In genomic region chr2L:6479226-6479906, dm6 we compare ENCODE assay signal across 1 fruit fly cellular context.
TF ChIP-seq lines count a peak whose summit lies in the region.

No protein-coding gene starts in this region.

TF ChIP-seq in whole organism, embryonic, 481 proteins besides CTCF, POLR2A, EP300 and RAD21 (continued from another document and continues in another):
- TF ChIP-seq gem (tag; optimal IDR thresholded peaks at IDR 0.05; lab: Kevin White, UChicago) = peak; percentile 35
- no peak for TF ChIP-seq Dbx (GFP tag; IDR thresholded peaks at IDR 0.05; lab: Robert Waterston, UW)
- peak; percentile 8 for TF ChIP-seq dmrt11E (tag; optimal IDR thresholded peaks at IDR 0.05; lab: Kevin White, UChicago)
- TF ChIP-seq aop (GFP tag; IDR thresholded peaks at IDR 0.05; lab: Robert Waterston, UW) = no peak
- TF ChIP-seq Bgb (GFP tag; IDR thresholded peaks at IDR 0.05; lab: Robert Waterston, UW; ENCODE audit: partially characterized antibody) = no peak; the same call in 1 of the 2 replicates
- TF ChIP-seq lbe (GFP tag; optimal IDR thresholded peaks at IDR 0.05; lab: Kevin White, UChicago) = peak; percentile 1
- TF ChIP-seq CG3838 (GFP tag; optimal IDR thresholded peaks at IDR 0.05; lab: Kevin White, UChicago) = no peak
- no peak for TF ChIP-seq corto (GFP tag; optimal IDR thresholded peaks at IDR 0.05; lab: Kevin White, UChicago)
- TF ChIP-seq HmgZ (tag; optimal IDR thresholded peaks at IDR 0.05; lab: Kevin White, UChicago) = peak; percentile 77
- no peak for TF ChIP-seq Atf-2 (GFP tag; optimal IDR thresholded peaks at IDR 0.05; lab: Kevin White, UChicago)
- TF ChIP-seq Deaf1 (tag; optimal IDR thresholded peaks at IDR 0.05; lab: Kevin White, UChicago) = peak; percentile 100
- TF ChIP-seq CG1024 (GFP tag; IDR thresholded peaks at IDR 0.05; lab: Robert Waterston, UW) = no peak
- no peak for TF ChIP-seq CG8944 (GFP tag; optimal IDR thresholded peaks at IDR 0.05; lab: Kevin White, UChicago)
- TF ChIP-seq jigr1 (GFP tag; IDR thresholded peaks at IDR 0.05; lab: Robert Waterston, UW) = no peak
- TF ChIP-seq dati (GFP tag; IDR thresholded peaks at IDR 0.05; lab: Robert Waterston, UW) = no peak
- peak; percentile 8 for TF ChIP-seq Dek (tag; optimal IDR thresholded peaks at IDR 0.05; lab: Kevin White, UChicago)
- TF ChIP-seq CG7556 (GFP tag; optimal IDR thresholded peaks at IDR 0.05; lab: Kevin White, UChicago) = peak; percentile 33
- peak; percentile 60 for TF ChIP-seq Nf-YC (tag; optimal IDR thresholded peaks at IDR 0.05; lab: Kevin White, UChicago)
- peak; percentile 78 for TF ChIP-seq YL-1 (GFP tag; optimal IDR thresholded peaks at IDR 0.05; lab: Kevin White, UChicago)
- no peak for TF ChIP-seq ken (GFP tag; IDR thresholded peaks at IDR 0.05; lab: Robert Waterston, UW)
- TF ChIP-seq phol (tag; optimal IDR thresholded peaks at IDR 0.05; lab: Kevin White, UChicago) = no peak
- no peak for TF ChIP-seq run (tag; optimal IDR thresholded peaks at IDR 0.05; lab: Kevin White, UChicago)
- TF ChIP-seq CG34376 (GFP tag; optimal IDR thresholded peaks at IDR 0.05; lab: Kevin White, UChicago) = peak; percentile 71
- no peak for TF ChIP-seq sim (GFP tag; IDR thresholded peaks at IDR 0.05; lab: Robert Waterston, UW)
- TF ChIP-seq Rfx (GFP tag; IDR thresholded peaks at IDR 0.05; lab: Robert Waterston, UW) = peak; percentile 19; the same call in 1 of the 2 replicates
- TF ChIP-seq tll (GFP tag; optimal IDR thresholded peaks at IDR 0.05; lab: Kevin White, UChicago) = no peak
- no peak for TF ChIP-seq Oli (tag; optimal IDR thresholded peaks at IDR 0.05; lab: Kevin White, UChicago)
- no peak for TF ChIP-seq MBD-R2 (GFP tag; IDR thresholded peaks at IDR 0.05; lab: Robert Waterston, UW)
- TF ChIP-seq CG12299 (tag; optimal IDR thresholded peaks at IDR 0.05; lab: Kevin White, UChicago) = peak; percentile 63
- TF ChIP-seq slbo (GFP tag; IDR thresholded peaks at IDR 0.05; lab: Robert Waterston, UW) = peak; percentile 27; the same call in 1 of the 2 replicates
- TF ChIP-seq chn (GFP tag; optimal IDR thresholded peaks at IDR 0.05; lab: Kevin White, UChicago) = no peak
- TF ChIP-seq unc-4 (GFP tag; IDR thresholded peaks at IDR 0.05; lab: Robert Waterston, UW; ENCODE audit: partially characterized antibody) = no peak
- no peak for TF ChIP-seq cad (GFP tag; optimal IDR thresholded peaks at IDR 0.05; lab: Kevin White, UChicago)
- TF ChIP-seq Doc2 (GFP tag; IDR thresholded peaks at IDR 0.05; lab: Robert Waterston, UW) = no peak
- peak; percentile 17 for TF ChIP-seq CG13894 (tag; optimal IDR thresholded peaks at IDR 0.05; lab: Kevin White, UChicago)
- TF ChIP-seq mirr (GFP tag; optimal IDR thresholded peaks at IDR 0.05; lab: Kevin White, UChicago) = peak; percentile 88
- TF ChIP-seq pho (GFP tag; optimal IDR thresholded peaks at IDR 0.05; lab: Kevin White, UChicago) = peak; percentile 19
- TF ChIP-seq TFAM (GFP tag; optimal IDR thresholded peaks at IDR 0.05; lab: Kevin White, UChicago) = no peak
- TF ChIP-seq CG3163 (GFP tag; optimal IDR thresholded peaks at IDR 0.05; lab: Kevin White, UChicago) = no peak
- peak; percentile 50; the same call in 1 of the 2 replicates for TF ChIP-seq CG6689 (GFP tag; IDR thresholded peaks at IDR 0.05; lab: Robert Waterston, UW)
- TF ChIP-seq CG12391 (tag; optimal IDR thresholded peaks at IDR 0.05; lab: Kevin White, UChicago) = no peak
- TF ChIP-seq ara (GFP tag; IDR thresholded peaks at IDR 0.05; lab: Robert Waterston, UW) = no peak
- no peak for TF ChIP-seq pzg (GFP tag; optimal IDR thresholded peaks at IDR 0.05; lab: Kevin White, UChicago)
- no peak for TF ChIP-seq h (optimal IDR thresholded peaks at IDR 0.05; lab: Kevin White, UChicago)
- TF ChIP-seq pros (GFP tag; optimal IDR thresholded peaks at IDR 0.05; lab: Kevin White, UChicago) = peak; percentile 30
- TF ChIP-seq ato (GFP tag; IDR thresholded peaks at IDR 0.05; lab: Robert Waterston, UW; ENCODE audit: partially characterized antibody) = no peak
- no peak for TF ChIP-seq D (optimal IDR thresholded peaks at IDR 0.05; lab: Kevin White, UChicago)
- TF ChIP-seq D (GFP tag; optimal IDR thresholded peaks at IDR 0.05; lab: Kevin White, UChicago) = peak; percentile 20
- TF ChIP-seq shn (GFP tag; optimal IDR thresholded peaks at IDR 0.05; lab: Kevin White, UChicago) = no peak
- TF ChIP-seq MTF-1 (GFP tag; optimal IDR thresholded peaks at IDR 0.05; lab: Kevin White, UChicago; ENCODE audit: borderline replicate concordance) = peak; percentile 62
- TF ChIP-seq sqz (GFP tag; optimal IDR thresholded peaks at IDR 0.05; lab: Kevin White, UChicago) = peak; percentile 44
- TF ChIP-seq H15 (GFP tag; IDR thresholded peaks at IDR 0.05; lab: Robert Waterston, UW) = no peak
- peak; percentile 12; the same call in 1 of the 2 replicates for TF ChIP-seq CG14014 (GFP tag; IDR thresholded peaks at IDR 0.05; lab: Robert Waterston, UW)
- no peak for TF ChIP-seq luna (GFP tag; optimal IDR thresholded peaks at IDR 0.05; lab: Kevin White, UChicago)
- no peak for TF ChIP-seq Sin3A (optimal IDR thresholded peaks at IDR 0.05; lab: Kevin White, UChicago)
- no peak for TF ChIP-seq Ets65A (GFP tag; lab: Kevin White, UChicago)
- no peak for TF ChIP-seq CG12219 (GFP tag; optimal IDR thresholded peaks at IDR 0.05; lab: Kevin White, UChicago)
- TF ChIP-seq da (GFP tag; optimal IDR thresholded peaks at IDR 0.05; lab: Kevin White, UChicago) = no peak
- TF ChIP-seq CG4328 (GFP tag; optimal IDR thresholded peaks at IDR 0.05; lab: Kevin White, UChicago) = peak; percentile 72
- TF ChIP-seq gfzf (GFP tag; optimal IDR thresholded peaks at IDR 0.05; lab: Kevin White, UChicago) = no peak
- no peak for TF ChIP-seq CG18011 (GFP tag; optimal IDR thresholded peaks at IDR 0.05; lab: Kevin White, UChicago)
- TF ChIP-seq dimm (GFP tag; IDR thresholded peaks at IDR 0.05; lab: Robert Waterston, UW) = no peak
- no peak for TF ChIP-seq mld (GFP tag; IDR thresholded peaks at IDR 0.05; lab: Robert Waterston, UW; ENCODE audit: partially characterized antibody)
- no peak for TF ChIP-seq dan (GFP tag; IDR thresholded peaks at IDR 0.05; lab: Robert Waterston, UW)
- no peak for TF ChIP-seq hkb (optimal IDR thresholded peaks at IDR 0.05; lab: Kevin White, UChicago)
- TF ChIP-seq hkb (GFP tag; IDR thresholded peaks at IDR 0.05; lab: Robert Waterston, UW) = peak; percentile 47
- peak; percentile 25 for TF ChIP-seq CG1603 (tag; optimal IDR thresholded peaks at IDR 0.05; lab: Kevin White, UChicago)
- peak; percentile 40 for TF ChIP-seq nerfin-1 (tag; optimal IDR thresholded peaks at IDR 0.05; lab: Kevin White, UChicago)
- TF ChIP-seq CG11504 (tag; optimal IDR thresholded peaks at IDR 0.05; lab: Kevin White, UChicago) = peak; percentile 85
- no peak for TF ChIP-seq vfl (GFP tag; optimal IDR thresholded peaks at IDR 0.05; lab: Kevin White, UChicago)
- no peak for TF ChIP-seq klu (GFP tag; IDR thresholded peaks at IDR 0.05; lab: Robert Waterston, UW)
- TF ChIP-seq Hsf (GFP tag; optimal IDR thresholded peaks at IDR 0.05; lab: Kevin White, UChicago) = no peak
- TF ChIP-seq ewg (GFP tag; optimal IDR thresholded peaks at IDR 0.05; lab: Kevin White, UChicago) = no peak
- peak; percentile 24 for TF ChIP-seq Vsx1 (GFP tag; optimal IDR thresholded peaks at IDR 0.05; lab: Kevin White, UChicago)
- TF ChIP-seq ERR (GFP tag; optimal IDR thresholded peaks at IDR 0.05; lab: Kevin White, UChicago) = no peak
- peak; percentile 55 for TF ChIP-seq fd64A (GFP tag; optimal IDR thresholded peaks at IDR 0.05; lab: Kevin White, UChicago)
- peak; percentile 10; the same call in 1 of the 2 replicates for TF ChIP-seq ranshi (GFP tag; IDR thresholded peaks at IDR 0.05; lab: Robert Waterston, UW)
- TF ChIP-seq CG14710 (tag; optimal IDR thresholded peaks at IDR 0.05; lab: Kevin White, UChicago) = peak; percentile 14
- TF ChIP-seq bigmax (GFP tag; optimal IDR thresholded peaks at IDR 0.05; lab: Kevin White, UChicago) = peak; percentile 47
- TF ChIP-seq CG16813 (GFP tag; IDR thresholded peaks at IDR 0.05; lab: Robert Waterston, UW; ENCODE audit: partially characterized antibody) = no peak
- no peak for TF ChIP-seq CG11085 (GFP tag; IDR thresholded peaks at IDR 0.05; lab: Robert Waterston, UW)
- no peak for TF ChIP-seq en (GFP tag; optimal IDR thresholded peaks at IDR 0.05; lab: Kevin White, UChicago)
- no peak for TF ChIP-seq CG5245 (GFP tag; optimal IDR thresholded peaks at IDR 0.05; lab: Kevin White, UChicago)
- peak; percentile 24 for TF ChIP-seq fu2 (GFP tag; optimal IDR thresholded peaks at IDR 0.05; lab: Kevin White, UChicago)
- TF ChIP-seq dm (GFP tag; optimal IDR thresholded peaks at IDR 0.05; lab: Kevin White, UChicago) = peak; percentile 14
- no peak for TF ChIP-seq Usf (GFP tag; optimal IDR thresholded peaks at IDR 0.05; lab: Kevin White, UChicago)
- peak; percentile 55 for TF ChIP-seq PHDP (tag; optimal IDR thresholded peaks at IDR 0.05; lab: Kevin White, UChicago)
- TF ChIP-seq CG31388 (GFP tag; optimal IDR thresholded peaks at IDR 0.05; lab: Kevin White, UChicago) = no peak
- no peak for TF ChIP-seq Lhr (GFP tag; optimal IDR thresholded peaks at IDR 0.05; lab: Kevin White, UChicago)
- TF ChIP-seq CG1832 (GFP tag; optimal IDR thresholded peaks at IDR 0.05; lab: Kevin White, UChicago) = no peak
- TF ChIP-seq Blimp-1 (GFP tag; optimal IDR thresholded peaks at IDR 0.05; lab: Kevin White, UChicago) = peak; percentile 51
- peak; percentile 27; the same call in 1 of the 2 replicates for TF ChIP-seq NFAT (GFP tag; IDR thresholded peaks at IDR 0.05; lab: Robert Waterston, UW)
- TF ChIP-seq nmo (GFP tag; optimal IDR thresholded peaks at IDR 0.05; lab: Kevin White, UChicago) = peak; percentile 1
- TF ChIP-seq ase (GFP tag; IDR thresholded peaks at IDR 0.05; lab: Robert Waterston, UW) = no peak
- peak; percentile 36 for TF ChIP-seq Sox100B (GFP tag; optimal IDR thresholded peaks at IDR 0.05; lab: Kevin White, UChicago)
- peak; percentile 55; the same call in 2 of the 3 replicates for TF ChIP-seq ci (GFP tag; IDR thresholded peaks at IDR 0.05; lab: Robert Waterston, UW)
- no peak for TF ChIP-seq nerfin-2 (GFP tag; IDR thresholded peaks at IDR 0.05; lab: Robert Waterston, UW; ENCODE audit: partially characterized antibody)
- TF ChIP-seq Asciz (GFP tag; optimal IDR thresholded peaks at IDR 0.05; lab: Kevin White, UChicago) = peak; percentile 28
- TF ChIP-seq CG10267 (tag; optimal IDR thresholded peaks at IDR 0.05; lab: Kevin White, UChicago) = peak; percentile 8
- TF ChIP-seq Trl (optimal IDR thresholded peaks at IDR 0.05; lab: Kevin White, UChicago) = peak; percentile 55 to 82
- TF ChIP-seq Trl (GFP tag; optimal IDR thresholded peaks at IDR 0.05; lab: Kevin White, UChicago) = no peak
- TF ChIP-seq sd (tag; optimal IDR thresholded peaks at IDR 0.05; lab: Kevin White, UChicago) = peak; percentile 20
- peak; percentile 11 for TF ChIP-seq CG18262 (tag; optimal IDR thresholded peaks at IDR 0.05; lab: Kevin White, UChicago)
- peak; percentile 61; the same call in 1 of the 2 replicates for TF ChIP-seq vvl (GFP tag; IDR thresholded peaks at IDR 0.05; lab: Robert Waterston, UW)
- TF ChIP-seq CG15073 (GFP tag; optimal IDR thresholded peaks at IDR 0.05; lab: Kevin White, UChicago) = no peak
- TF ChIP-seq tap (tag; optimal IDR thresholded peaks at IDR 0.05; lab: Kevin White, UChicago) = peak; percentile 55
- TF ChIP-seq CG7987 (GFP tag; optimal IDR thresholded peaks at IDR 0.05; lab: Kevin White, UChicago) = peak; percentile 85
- no peak for TF ChIP-seq Opbp (GFP tag; IDR thresholded peaks at IDR 0.05; lab: Robert Waterston, UW; ENCODE audit: partially characterized antibody)
- TF ChIP-seq CG13624 (GFP tag; optimal IDR thresholded peaks at IDR 0.05; lab: Kevin White, UChicago) = peak; percentile 15
- TF ChIP-seq Drgx (GFP tag; IDR thresholded peaks at IDR 0.05; lab: Robert Waterston, UW) = no peak
- no peak for TF ChIP-seq BEAF-32 (GFP tag; optimal IDR thresholded peaks at IDR 0.05; lab: Kevin White, UChicago)
- TF ChIP-seq bab2 (GFP tag; optimal IDR thresholded peaks at IDR 0.05; lab: Kevin White, UChicago) = no peak
- no peak for TF ChIP-seq tna (GFP tag; IDR thresholded peaks at IDR 0.05; lab: Robert Waterston, UW; ENCODE audit: partially characterized antibody)
- TF ChIP-seq CG42726 (GFP tag; IDR thresholded peaks at IDR 0.05; lab: Robert Waterston, UW; ENCODE audit: partially characterized antibody) = no peak
- no peak for TF ChIP-seq Pdp1 (GFP tag; optimal IDR thresholded peaks at IDR 0.05; lab: Kevin White, UChicago)
- TF ChIP-seq CG17912 (GFP tag; optimal IDR thresholded peaks at IDR 0.05; lab: Kevin White, UChicago) = peak; percentile 65
- TF ChIP-seq CG1529 (GFP tag; optimal IDR thresholded peaks at IDR 0.05; lab: Kevin White, UChicago) = peak; percentile 19
- TF ChIP-seq NC2α (GFP tag; optimal IDR thresholded peaks at IDR 0.05; lab: Kevin White, UChicago) = no peak
- peak; percentile 29 for TF ChIP-seq dmrt99B (tag; optimal IDR thresholded peaks at IDR 0.05; lab: Kevin White, UChicago)
- no peak for TF ChIP-seq Abd-B (GFP tag; optimal IDR thresholded peaks at IDR 0.05; lab: Kevin White, UChicago)
- TF ChIP-seq odd (GFP tag; optimal IDR thresholded peaks at IDR 0.05; lab: Kevin White, UChicago) = peak; percentile 28
- no peak for TF ChIP-seq yki (optimal IDR thresholded peaks at IDR 0.05; lab: Kevin White, UChicago)
- no peak for TF ChIP-seq CG7928 (GFP tag; optimal IDR thresholded peaks at IDR 0.05; lab: Kevin White, UChicago)
- no peak for TF ChIP-seq Lim3 (GFP tag; IDR thresholded peaks at IDR 0.05; lab: Robert Waterston, UW)
- no peak for TF ChIP-seq CG5953 (GFP tag; IDR thresholded peaks at IDR 0.05; lab: Robert Waterston, UW)
- TF ChIP-seq bbx (GFP tag; IDR thresholded peaks at IDR 0.05; lab: Robert Waterston, UW; ENCODE audit: partially characterized antibody) = 0 out of 2 replicates have a peak, but pooled peaks have one; percentile 33
- peak; percentile 34 for TF ChIP-seq HLHmδ (GFP tag; optimal IDR thresholded peaks at IDR 0.05; lab: Kevin White, UChicago)
- no peak for TF ChIP-seq Dip3 (GFP tag; optimal IDR thresholded peaks at IDR 0.05; lab: Kevin White, UChicago)
- no peak for TF ChIP-seq Oaz (GFP tag; IDR thresholded peaks at IDR 0.05; lab: Robert Waterston, UW)
- TF ChIP-seq inv (GFP tag; IDR thresholded peaks at IDR 0.05; lab: Robert Waterston, UW; ENCODE audit: partially characterized antibody) = no peak
- peak; percentile 49 for TF ChIP-seq CG4707 (GFP tag; optimal IDR thresholded peaks at IDR 0.05; lab: Kevin White, UChicago)
- TF ChIP-seq CG9727 (GFP tag; optimal IDR thresholded peaks at IDR 0.05; lab: Kevin White, UChicago) = peak; percentile 23
- peak; percentile 21; the same call in 1 of the 3 replicates for TF ChIP-seq dysf (GFP tag; IDR thresholded peaks at IDR 0.05; lab: Robert Waterston, UW)
- peak; percentile 55; the same call in 1 of the 3 replicates for TF ChIP-seq gce (GFP tag; IDR thresholded peaks at IDR 0.05; lab: Robert Waterston, UW)
